Fruit fly (Drosophila melanogaster) whole organism, embryonic: ENCODE data around the gene Trs20.

Experiments used
- Aef1 ChIP-seq: fragments of 200-800 bp; sonication (Bioruptor generic); IDR thresholded peaks from 3 replicates; pipeline ENCODE4 v1.3.6; 2022; ENCODE audit warnings: missing biosample characterization, missing genetic modification characterization
- CG10654 ChIP-seq: fragments of 200-800 bp; sonication (Bioruptor generic); optimal IDR thresholded peaks from 2 replicates; lab custom pipeline; 2016; ENCODE audit warnings: missing biosample characterization, missing genetic modification characterization
- CG11504 ChIP-seq: fragments of 200-800 bp; sonication (Bioruptor generic); optimal IDR thresholded peaks from 3 replicates; lab custom pipeline; 2019; ENCODE audit warnings: missing biosample characterization, mild to moderate bottlenecking, missing genetic modification characterization, moderate library complexity
- CG11560 ChIP-seq: fragments of 200-800 bp; sonication (Bioruptor generic); IDR thresholded peaks from 3 replicates; pipeline ENCODE4 v1.3.6; 2022; ENCODE audit warnings: missing biosample characterization, missing genetic modification characterization
- CG13287 ChIP-seq: fragments of 200-800 bp; sonication (Bioruptor generic); IDR thresholded peaks from 2 replicates; pipeline ENCODE4 v1.3.6; 2022; ENCODE audit warnings: missing biosample characterization, missing genetic modification characterization; ENCODE audit not compliant: partially characterized antibody
- CG14710 ChIP-seq: fragments of 200-800 bp; sonication (Bioruptor generic); optimal IDR thresholded peaks from 3 replicates; lab custom pipeline; 2019; ENCODE audit warnings: missing biosample characterization, mild to moderate bottlenecking, missing genetic modification characterization, moderate library complexity
- CG14860 ChIP-seq: fragments of 200-800 bp; sonication (Bioruptor generic); IDR thresholded peaks from 3 replicates; pipeline ENCODE4 v1.3.6; 2022; ENCODE audit warnings: missing biosample characterization, missing genetic modification characterization; ENCODE audit not compliant: partially characterized antibody
- CG16815 ChIP-seq: fragments of 200-800 bp; sonication (Bioruptor generic); optimal IDR thresholded peaks from 3 replicates; lab custom pipeline; 2017; ENCODE audit warnings: missing biosample characterization, mild to moderate bottlenecking, missing genetic modification characterization
- CG17328 ChIP-seq: fragments of 200-800 bp; sonication (Bioruptor generic); IDR thresholded peaks from 2 replicates; pipeline ENCODE4 v1.3.6; 2022; ENCODE audit warnings: missing biosample characterization, missing genetic modification characterization
- CG18011 ChIP-seq: fragments of 200-800 bp; sonication (Bioruptor generic); optimal IDR thresholded peaks from 2 replicates; lab custom pipeline; 2017; ENCODE audit warnings: missing biosample characterization, missing genetic modification characterization, mild to moderate bottlenecking, moderate library complexity, missing genotype
- CG18262 ChIP-seq: fragments of 200-800 bp; optimal IDR thresholded peaks from 3 replicates; lab custom pipeline; 2019; ENCODE audit warnings: missing biosample characterization, mild to moderate bottlenecking, missing genetic modification characterization, moderate library complexity
- CG18619 ChIP-seq: fragments of 200-800 bp; sonication (Bioruptor generic); optimal IDR thresholded peaks from 3 replicates; lab custom pipeline; 2017; ENCODE audit warnings: missing biosample characterization, mild to moderate bottlenecking, missing genetic modification characterization
- CG30403 ChIP-seq: fragments of 200-800 bp; sonication (Bioruptor generic); optimal IDR thresholded peaks from 3 replicates; lab custom pipeline; 2016; ENCODE audit warnings: missing biosample characterization, missing genetic modification characterization
- CG32772 ChIP-seq: fragments of 200-800 bp; sonication (Bioruptor generic); IDR thresholded peaks from 2 replicates; pipeline ENCODE4 v1.3.6; 2022; ENCODE audit warnings: missing biosample characterization, missing genetic modification characterization
- CG3838 ChIP-seq: fragments of 200-800 bp; sonication (Bioruptor generic); optimal IDR thresholded peaks from 3 replicates; lab custom pipeline; 2016; ENCODE audit warnings: missing biosample characterization, missing genetic modification characterization
- CG5245 ChIP-seq: fragments of 200-800 bp; sonication (Bioruptor generic); optimal IDR thresholded peaks from 3 replicates; lab custom pipeline; 2016; ENCODE audit warnings: missing biosample characterization, missing genetic modification characterization
- CG7271 ChIP-seq: fragments of 200-800 bp; sonication (Bioruptor generic); optimal IDR thresholded peaks from 2 replicates; lab custom pipeline; 2018; ENCODE audit warnings: missing biosample characterization, mild to moderate bottlenecking, missing genetic modification characterization, moderate library complexity
- CG9817 ChIP-seq: fragments of 200-800 bp; sonication (Bioruptor generic); optimal IDR thresholded peaks from 2 replicates; lab custom pipeline; 2018; ENCODE audit warnings: missing biosample characterization, mild to moderate bottlenecking, missing genetic modification characterization, moderate library complexity
- CoRest ChIP-seq: fragments of 200-800 bp; sonication (Bioruptor generic); optimal IDR thresholded peaks from 3 replicates; lab custom pipeline; 2018; ENCODE audit warnings: missing biosample characterization, mild to moderate bottlenecking, missing genetic modification characterization, moderate library complexity
- Dad ChIP-seq: fragments of 200-800 bp; sonication (Bioruptor generic); optimal IDR thresholded peaks from 3 replicates; lab custom pipeline; 2016; ENCODE audit warnings: missing biosample characterization, missing genetic modification characterization
- Deaf1 ChIP-seq: fragments of 200-800 bp; optimal IDR thresholded peaks from 3 replicates; lab custom pipeline; 2019; ENCODE audit warnings: missing biosample characterization, mild to moderate bottlenecking, missing genetic modification characterization, moderate library complexity
- Doc2 ChIP-seq: fragments of 200-800 bp; sonication (Bioruptor generic); IDR thresholded peaks from 2 replicates; pipeline ENCODE4 v1.3.6; 2022; ENCODE audit warnings: missing biosample characterization, missing genetic modification characterization
- Dp ChIP-seq: fragments of 200-800 bp; sonication (Bioruptor generic); optimal IDR thresholded peaks from 2 replicates; lab custom pipeline; 2018; ENCODE audit warnings: missing biosample characterization, mild to moderate bottlenecking, missing genetic modification characterization, moderate library complexity
- Fer1 ChIP-seq: fragments of 200-800 bp; sonication (Bioruptor generic); optimal IDR thresholded peaks from 2 replicates; lab custom pipeline; 2017; ENCODE audit warnings: missing biosample characterization, mild to moderate bottlenecking, missing genetic modification characterization
- MBD-R2 ChIP-seq: fragments of 200-800 bp; sonication (Bioruptor generic); IDR thresholded peaks from 2 replicates; pipeline ENCODE4 v1.3.6; 2022; ENCODE audit warnings: missing biosample characterization, missing genetic modification characterization
- Mrtf ChIP-seq: fragments of 200-800 bp; sonication (Bioruptor generic); IDR thresholded peaks from 3 replicates; pipeline ENCODE4 v1.3.6; 2022; ENCODE audit warnings: missing biosample characterization, missing genetic modification characterization
- NK7.1 ChIP-seq: fragments of 200-800 bp; sonication (Bioruptor generic); optimal IDR thresholded peaks from 3 replicates; lab custom pipeline; 2016; ENCODE audit warnings: missing biosample characterization, missing genetic modification characterization
- Rfx ChIP-seq: fragments of 200-800 bp; sonication (Bioruptor generic); IDR thresholded peaks from 2 replicates; pipeline ENCODE4 v1.3.6; 2022; ENCODE audit warnings: missing biosample characterization, missing genetic modification characterization
- Usf ChIP-seq: fragments of 200-800 bp; sonication (Bioruptor generic); optimal IDR thresholded peaks from 2 replicates; lab custom pipeline; 2017; ENCODE audit warnings: missing genotype, missing biosample characterization, missing genetic modification characterization
- YL-1 ChIP-seq: fragments of 200-800 bp; sonication (Bioruptor generic); optimal IDR thresholded peaks from 3 replicates; lab custom pipeline; 2017; ENCODE audit warnings: missing biosample characterization, mild to moderate bottlenecking, missing genetic modification characterization
- chinmo ChIP-seq: fragments of 200-800 bp; sonication (Bioruptor generic); IDR thresholded peaks from 4 replicates; pipeline ENCODE4 v1.3.6; 2022; ENCODE audit warnings: missing biosample characterization, missing genetic modification characterization; ENCODE audit not compliant: partially characterized antibody
- chm ChIP-seq: fragments of 200-800 bp; sonication (Bioruptor generic); IDR thresholded peaks from 2 replicates; pipeline ENCODE4 v1.3.6; 2022; ENCODE audit warnings: missing biosample characterization, missing genetic modification characterization
- crc ChIP-seq: fragments of 200-800 bp; sonication (Bioruptor generic); optimal IDR thresholded peaks from 2 replicates; lab custom pipeline; 2016; ENCODE audit warnings: missing biosample characterization, missing genetic modification characterization
- disco-r ChIP-seq: fragments of 200-800 bp; sonication (Bioruptor generic); optimal IDR thresholded peaks from 2 replicates; lab custom pipeline; 2016; ENCODE audit warnings: missing biosample characterization, missing genetic modification characterization
- ftz-f1 ChIP-seq: fragments of 200-800 bp; sonication (Bioruptor generic); optimal IDR thresholded peaks from 2 replicates; lab custom pipeline; 2016; ENCODE audit warnings: missing biosample characterization, missing genetic modification characterization
- knrl ChIP-seq: fragments of 200-800 bp; sonication (Bioruptor generic); IDR thresholded peaks from 3 replicates; pipeline ENCODE4 v1.3.6; 2022; ENCODE audit warnings: missing biosample characterization, missing genetic modification characterization; ENCODE audit not compliant: partially characterized antibody
- lab ChIP-seq: fragments of 200-800 bp; sonication (Bioruptor generic); optimal IDR thresholded peaks from 3 replicates; lab custom pipeline; 2017; ENCODE audit warnings: missing biosample characterization, missing genetic modification characterization, mild to moderate bottlenecking, moderate library complexity, missing genetic modification reagents
- nmo ChIP-seq: fragments of 200-800 bp; sonication (Bioruptor generic); optimal IDR thresholded peaks from 2 replicates; lab custom pipeline; 2018; ENCODE audit warnings: missing biosample characterization, mild to moderate bottlenecking, missing genetic modification characterization, moderate library complexity
- oc ChIP-seq: fragments of 200-800 bp; sonication (Bioruptor generic); optimal IDR thresholded peaks from 2 replicates; lab custom pipeline; 2018; ENCODE audit warnings: missing biosample characterization, mild to moderate bottlenecking, missing genetic modification characterization, moderate library complexity
- phol ChIP-seq: fragments of 200-800 bp; sonication (Bioruptor generic); optimal IDR thresholded peaks from 3 replicates; lab custom pipeline; 2018; ENCODE audit warnings: missing biosample characterization, mild to moderate bottlenecking, missing genetic modification characterization, moderate library complexity
- pros ChIP-seq: fragments of 200-800 bp; sonication (Bioruptor generic); optimal IDR thresholded peaks from 3 replicates; lab custom pipeline; 2019; ENCODE audit warnings: missing biosample characterization, mild to moderate bottlenecking, missing genetic modification characterization, moderate library complexity
- sc ChIP-seq, 3 experiments: fragments of >200 bp in 2 of 3; fragments of 200-800 bp in 1 of 3; sonication (Bioruptor generic) in 1 of 3; optimal IDR thresholded peaks; 2 replicates in 2 of 3; 3 replicates in 1 of 3; lab custom pipeline; 2017; ENCODE audit warnings: mild to moderate bottlenecking in 1 of 3, missing biosample characterization in 1 of 3, missing genetic modification characterization in 1 of 3, missing genetic modification reagents in 1 of 3
- sna ChIP-seq: fragments of 200-800 bp; sonication (Bioruptor generic); IDR thresholded peaks from 2 replicates; pipeline ENCODE4 v1.3.6; 2022; ENCODE audit warnings: missing biosample characterization, missing genetic modification characterization; ENCODE audit not compliant: partially characterized antibody
- sug ChIP-seq: fragments of 200-800 bp; optimal IDR thresholded peaks from 2 replicates; lab custom pipeline; 2019; ENCODE audit warnings: missing biosample characterization, mild to moderate bottlenecking, missing genetic modification characterization, moderate library complexity
- tx ChIP-seq: fragments of 200-800 bp; sonication (Bioruptor generic); optimal IDR thresholded peaks from 2 replicates; lab custom pipeline; 2016; ENCODE audit warnings: missing biosample characterization, missing genetic modification characterization
- unc-4 ChIP-seq: fragments of 200-800 bp; sonication (Bioruptor generic); IDR thresholded peaks from 2 replicates; pipeline ENCODE4 v1.3.6; 2022; ENCODE audit warnings: missing biosample characterization, missing genetic modification characterization; ENCODE audit not compliant: partially characterized antibody
- vvl ChIP-seq: fragments of 200-800 bp; sonication (Bioruptor generic); IDR thresholded peaks from 2 replicates; pipeline ENCODE4 v1.3.6; 2022; ENCODE audit warnings: missing biosample characterization, missing genetic modification characterization
- wek ChIP-seq: fragments of 200-800 bp; sonication (Bioruptor generic); optimal IDR thresholded peaks from 3 replicates; lab custom pipeline; 2018; ENCODE audit warnings: missing biosample characterization, mild to moderate bottlenecking, missing genetic modification characterization, moderate library complexity

Trs20 gene

dm6 chr3L:16112069-16112820 lies 19.2 kb downstream of the Trs20 start, which contains the start of gene Zn72D (continued):
- TF ChIP-seq sug (tag; lab: Kevin White, UChicago) (no peak), CG32772 (GFP tag; lab: Robert Waterston, UW) (no peak), vvl (GFP tag; lab: Robert Waterston, UW) (0 out of 2 replicates have a peak, but pooled peaks have one; percentile 38), Mrtf (no peak), ftz-f1 (GFP tag; lab: Kevin White, UChicago) (no peak), CG17328 (no peak), CG7271 (tag; lab: Kevin White, UChicago) (peak; percentile 22), phol (tag; lab: Kevin White, UChicago) (peak; percentile 1), sc (optimal IDR thresholded peaks at IDR 0.05; lab: Kevin White, UChicago) (no peak), sc (GFP tag; optimal IDR thresholded peaks at IDR 0.05; lab: Kevin White, UChicago) (no peak), Usf (GFP tag; lab: Kevin White, UChicago) (no peak), chm (GFP tag; lab: Robert Waterston, UW) (no peak), CG11560 (tag; lab: Robert Waterston, UW) (no peak), disco-r (no peak), wek (GFP tag; lab: Kevin White, UChicago) (no peak), oc (no peak), CG18011 (no peak), CG14860 (GFP tag; lab: Robert Waterston, UW) (no peak), chinmo (GFP tag; lab: Robert Waterston, UW) (no peak), Dad (no peak), Rfx (GFP tag; lab: Robert Waterston, UW) (no peak), crc (no peak), tx (no peak), CoRest (tag; lab: Kevin White, UChicago) (peak; percentile 13), CG5245 (no peak), CG10654 (GFP tag; lab: Kevin White, UChicago) (no peak), MBD-R2 (GFP tag; lab: Robert Waterston, UW) (peak; percentile 84), Aef1 (GFP tag; lab: Robert Waterston, UW) (no peak), CG18619 (GFP tag; lab: Kevin White, UChicago) (no peak), CG9817 (tag; lab: Kevin White, UChicago) (no peak), NK7.1 (no peak), CG3838 (GFP tag; lab: Kevin White, UChicago) (no peak), Deaf1 (tag; lab: Kevin White, UChicago) (no peak), lab (GFP tag; lab: Kevin White, UChicago) (no peak), CG30403 (GFP tag; lab: Kevin White, UChicago) (no peak), CG14710 (tag; lab: Kevin White, UChicago) (peak; percentile 28), CG18262 (tag; lab: Kevin White, UChicago) (no peak), knrl (GFP tag; lab: Robert Waterston, UW) (peak; percentile 29; the same call in 1 of the 3 replicates), CG11504 (peak; percentile 68), unc-4 (peak; percentile 36; the same call in 1 of the 2 replicates), CG13287 (GFP tag; lab: Robert Waterston, UW) (peak; percentile 46), sna (GFP tag; lab: Robert Waterston, UW) (no peak), pros (GFP tag; lab: Kevin White, UChicago) (no peak), Dp (GFP tag; lab: Kevin White, UChicago) (peak; percentile 8), Doc2 (GFP tag; lab: Robert Waterston, UW) (no peak), Fer1 (peak; percentile 15), nmo (GFP tag; lab: Kevin White, UChicago) (no peak), CG16815 (GFP tag; lab: Kevin White, UChicago) (no peak), YL-1 (GFP tag; lab: Kevin White, UChicago) (peak; percentile 75)
